Worm (Caenorhabditis elegans): ENCODE measurements around the gene K01A2.4.

K01A2.4 gene

DNA sequence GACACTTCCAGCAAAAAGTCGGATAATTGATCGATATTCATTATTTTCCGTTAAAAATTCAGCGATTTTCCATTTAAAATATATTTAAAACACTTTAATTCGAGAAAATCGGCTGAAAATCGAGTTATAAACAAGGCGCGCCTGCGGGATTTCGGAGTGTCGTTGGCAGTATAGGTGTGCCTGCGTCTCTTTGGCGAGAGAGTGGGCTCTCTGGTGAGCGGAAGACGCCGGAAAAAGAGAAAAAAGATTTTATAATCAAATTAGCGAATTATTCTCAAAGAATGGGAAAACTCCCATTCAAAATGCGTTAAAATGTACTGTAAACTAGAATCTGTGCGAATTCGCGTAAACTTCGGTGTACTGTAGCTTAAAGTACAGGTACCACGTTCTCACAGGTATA is 40.5 kb downstream of the K01A2.4 start, which contains the start of gene D1069.3 (continued):
- TF ChIP-seq fkh-10 (GFP tag; optimal IDR thresholded peaks at IDR 0.05) (no peak), egl-5 (tag; optimal IDR thresholded peaks at IDR 0.05) (peak; percentile 14), nhr-43 (tag; optimal IDR thresholded peaks at IDR 0.05; ENCODE audit: poor library complexity, severe bottlenecking) (no peak), mml-1 (tag; optimal IDR thresholded peaks at IDR 0.05) (no peak), pha-4 (tag; optimal IDR thresholded peaks at IDR 0.05) (peak; percentile 37), daf-12 (tag; optimal IDR thresholded peaks at IDR 0.05) (no peak)

- TF ChIP-seq ceh-16 (tag; optimal IDR thresholded peaks at IDR 0.05) = no peak
- TF ChIP-seq lsy-12 (tag; optimal IDR thresholded peaks at IDR 0.05) = no peak
- TF ChIP-seq mml-1 (tag; optimal IDR thresholded peaks at IDR 0.05) = no peak
- TF ChIP-seq nfya-1 (tag; optimal IDR thresholded peaks at IDR 0.05; ENCODE audit: insufficient read depth) = no peak
These were observed 42.5 kb downstream of the K01A2.4 start for ce11 chrII:349749-350148.

- TF ChIP-seq skn-1 (tag; optimal IDR thresholded peaks at IDR 0.05) = no peak
- TF ChIP-seq snpc-4 (tag; optimal IDR thresholded peaks at IDR 0.05) = no peak
- no peak for TF ChIP-seq ceh-16 (tag; optimal IDR thresholded peaks at IDR 0.05)
- no peak for TF ChIP-seq lin-15B (tag; optimal IDR thresholded peaks at IDR 0.05)
- TF ChIP-seq aly-2 (tag; optimal IDR thresholded peaks at IDR 0.05) = no peak
- TF ChIP-seq nhr-28 (tag; optimal IDR thresholded peaks at IDR 0.05) = no peak
- TF ChIP-seq zag-1 (tag; optimal IDR thresholded peaks at IDR 0.05) = no peak
- no peak for TF ChIP-seq fkh-2 (tag; optimal IDR thresholded peaks at IDR 0.05)
- TF ChIP-seq sea-2 (GFP tag; optimal IDR thresholded peaks at IDR 0.05) = no peak
- TF ChIP-seq ceh-82 (tag; optimal IDR thresholded peaks at IDR 0.05) = no peak
- TF ChIP-seq egl-5 (tag; optimal IDR thresholded peaks at IDR 0.05) = no peak
- TF ChIP-seq mdl-1 (tag; optimal IDR thresholded peaks at IDR 0.05) = no peak
- TF ChIP-seq ceh-9 (tag; optimal IDR thresholded peaks at IDR 0.05) = no peak
- TF ChIP-seq fkh-10 (GFP tag; optimal IDR thresholded peaks at IDR 0.05) = no peak
- no peak for TF ChIP-seq nhr-25 (tag; optimal IDR thresholded peaks at IDR 0.05)
- no peak for TF ChIP-seq tbx-2 (tag; optimal IDR thresholded peaks at IDR 0.05)
- no peak for TF ChIP-seq egl-27 (tag; optimal IDR thresholded peaks at IDR 0.05)
These were observed 47.2 kb downstream of the K01A2.4 start for ce11 chrII:354494-354893.

- TF ChIP-seq lin-15B (tag; optimal IDR thresholded peaks at IDR 0.05) (no peak), fkh-10 (GFP tag; optimal IDR thresholded peaks at IDR 0.05) (no peak)
These were observed 49.7 kb downstream of the K01A2.4 start, which contains the start of gene dmsr-4 for ce11 chrII:356969-357368. TSS of gene dmsr-4 (minus strand) at chrII:357069.

Measured in whole organism, L3 larva.